Worm (Caenorhabditis elegans) whole organism, mixed stage, embryonic: ENCODE measurements around the gene fbxb-116.

ENCODE experiments used
- M03D4.4 ChIP-seq: sonication (generic microtip); optimal IDR thresholded peaks from 2 replicates; lab custom pipeline; 2017; ENCODE audit warnings: mild to moderate bottlenecking, missing genetic modification characterization, missing compliant biosample characterization
- ces-1 ChIP-seq: fragments of 150-350 bp; optimal IDR thresholded peaks from 2 replicates; lab custom pipeline; 2014; ENCODE audit warnings: missing biosample characterization, missing genetic modification reagents, missing genetic modification characterization
- elt-1 ChIP-seq: sonication (generic microtip); optimal IDR thresholded peaks from 2 replicates; lab custom pipeline; 2017; ENCODE audit warnings: missing genetic modification characterization, mild to moderate bottlenecking, missing compliant biosample characterization, antibody characterized with exemption, moderate library complexity, borderline replicate concordance; ENCODE audit not compliant: insufficient read depth
- elt-3 ChIP-seq: fragments of 150-350 bp; optimal IDR thresholded peaks from 2 replicates; lab custom pipeline; 2014; ENCODE audit warnings: missing biosample characterization, missing genetic modification characterization
- mab-5 ChIP-seq: fragments of 150-350 bp; optimal IDR thresholded peaks from 2 replicates; lab custom pipeline; 2014; ENCODE audit warnings: missing biosample characterization, missing genetic modification characterization
- mep-1 ChIP-seq: fragments of 150-350 bp; optimal IDR thresholded peaks from 2 replicates; lab custom pipeline; 2017; ENCODE audit warnings: missing biosample characterization, missing genetic modification reagents, missing genetic modification characterization, inconsistent platforms
- nhr-2 ChIP-seq: fragments of 150-350 bp; optimal IDR thresholded peaks from 2 replicates; lab custom pipeline; 2014; ENCODE audit warnings: missing biosample characterization, missing genetic modification characterization
- nhr-28 ChIP-seq: fragments of 150-350 bp; optimal IDR thresholded peaks from 2 replicates; lab custom pipeline; 2014; ENCODE audit warnings: missing biosample characterization, missing genetic modification characterization
- nhr-76 ChIP-seq: sonication (generic microtip); optimal IDR thresholded peaks from 2 replicates; lab custom pipeline; 2017; ENCODE audit warnings: missing biosample characterization, missing genetic modification characterization
- pha-4 ChIP-seq: fragments of 150-350 bp; optimal IDR thresholded peaks from 2 replicates; lab custom pipeline; 2018; ENCODE audit warnings: missing biosample characterization, missing genetic modification reagents, missing genetic modification characterization
- unc-39 ChIP-seq: fragments of 150-350 bp; optimal IDR thresholded peaks from 2 replicates; lab custom pipeline; 2014; ENCODE audit warnings: missing biosample characterization, missing genetic modification characterization
- unc-62 ChIP-seq: fragments of 150-350 bp; optimal IDR thresholded peaks from 2 replicates; lab custom pipeline; 2014; ENCODE audit warnings: missing biosample characterization, missing genetic modification reagents, missing genetic modification characterization

ce11 chrV:19237204-19237603 is 3.6 kb downstream of the fbxb-116 start, which contains the start of gene fbxb-2:
- no peak for TF ChIP-seq pha-4 (tag; lab: Kevin White, UChicago)
- no peak for TF ChIP-seq nhr-28 (tag; lab: Kevin White, UChicago)
- no peak for TF ChIP-seq nhr-76 (tag; lab: Kevin White, UChicago)
- TF ChIP-seq ces-1 (GFP tag; lab: Kevin White, UChicago), result no peak
- no peak for TF ChIP-seq unc-39 (tag; lab: Kevin White, UChicago)
- TF ChIP-seq M03D4.4, result no peak
- no peak for TF ChIP-seq mep-1
- no peak for TF ChIP-seq nhr-2
- TF ChIP-seq unc-62 (GFP tag; lab: Kevin White, UChicago), result no peak
- no peak for TF ChIP-seq mab-5
- TF ChIP-seq elt-1 (tag; lab: Kevin White, UChicago), result no peak
- no peak for TF ChIP-seq elt-3 (tag; lab: Kevin White, UChicago)
